Worm (Caenorhabditis elegans) whole organism, mixed stage, embryonic: Measurements from ENCODE around the gene Y38F1A.8.
A peak's percentile ranks its signal among the peaks of the same experiment; 100 is the strongest.

Experiments
- M03D4.4 ChIP-seq: sonication (generic microtip); optimal IDR thresholded peaks from 2 replicates; lab custom pipeline; 2017; ENCODE audit warnings: mild to moderate bottlenecking, missing genetic modification characterization, missing compliant biosample characterization
- blmp-1 ChIP-seq: fragments of 150-350 bp; optimal IDR thresholded peaks from 2 replicates; lab custom pipeline; 2014; ENCODE audit warnings: missing biosample characterization, missing genetic modification characterization
- ceh-39 ChIP-seq: fragments of 150-350 bp; optimal IDR thresholded peaks from 2 replicates; lab custom pipeline; 2014; ENCODE audit warnings: missing biosample characterization, missing genetic modification characterization
- ceh-43 ChIP-seq: fragments of 200-800 bp; sonication (Bioruptor generic); optimal IDR thresholded peaks from 2 replicates; lab custom pipeline; 2018; ENCODE audit warnings: mild to moderate bottlenecking, missing genetic modification characterization, moderate library complexity, missing compliant biosample characterization
- ceh-83 ChIP-seq: fragments of 200-800 bp; sonication (Bioruptor generic); optimal IDR thresholded peaks from 2 replicates; lab custom pipeline; 2018; ENCODE audit warnings: mild to moderate bottlenecking, missing genetic modification characterization, missing compliant biosample characterization
- ces-1 ChIP-seq: fragments of 150-350 bp; optimal IDR thresholded peaks from 2 replicates; lab custom pipeline; 2014; ENCODE audit warnings: missing biosample characterization, missing genetic modification reagents, missing genetic modification characterization
- cnd-1 ChIP-seq: fragments of 200-800 bp; sonication (Bioruptor generic); optimal IDR thresholded peaks from 2 replicates; lab custom pipeline; 2018; ENCODE audit warnings: mild to moderate bottlenecking, missing genetic modification characterization, missing compliant biosample characterization
- drap-1 ChIP-seq: fragments of 200-800 bp; sonication (Bioruptor generic); optimal IDR thresholded peaks from 3 replicates; lab custom pipeline; 2018; ENCODE audit warnings: mild to moderate bottlenecking, missing genetic modification characterization, missing compliant biosample characterization
- elt-1 ChIP-seq: sonication (generic microtip); optimal IDR thresholded peaks from 2 replicates; lab custom pipeline; 2017; ENCODE audit warnings: missing genetic modification characterization, mild to moderate bottlenecking, missing compliant biosample characterization, antibody characterized with exemption, moderate library complexity, borderline replicate concordance; ENCODE audit not compliant: insufficient read depth
- elt-3 ChIP-seq: fragments of 150-350 bp; optimal IDR thresholded peaks from 2 replicates; lab custom pipeline; 2014; ENCODE audit warnings: missing biosample characterization, missing genetic modification characterization
- flh-1 ChIP-seq: fragments of 200-800 bp; sonication (Bioruptor generic); optimal IDR thresholded peaks from 2 replicates; lab custom pipeline; 2018; ENCODE audit warnings: mild to moderate bottlenecking, missing genetic modification characterization, moderate library complexity, missing compliant biosample characterization
- ham-2 ChIP-seq: fragments of 200-800 bp; sonication (Bioruptor generic); optimal IDR thresholded peaks from 2 replicates; lab custom pipeline; 2018; ENCODE audit warnings: mild to moderate bottlenecking, missing genetic modification characterization, missing compliant biosample characterization
- hlh-1 ChIP-seq: fragments of 150-350 bp; optimal IDR thresholded peaks from 2 replicates; lab custom pipeline; 2014; ENCODE audit warnings: missing biosample characterization, missing genetic modification reagents, missing genetic modification characterization
- lin-13 ChIP-seq: fragments of 150-350 bp; optimal IDR thresholded peaks from 2 replicates; lab custom pipeline; 2014; ENCODE audit warnings: missing biosample characterization, missing genetic modification characterization
- lin-32 ChIP-seq: fragments of 200-800 bp; sonication (Bioruptor generic); optimal IDR thresholded peaks from 2 replicates; lab custom pipeline; 2018; ENCODE audit warnings: mild to moderate bottlenecking, missing genetic modification characterization, missing compliant biosample characterization
- lsy-2 ChIP-seq: fragments of 150-350 bp; optimal IDR thresholded peaks from 2 replicates; lab custom pipeline; 2014; ENCODE audit warnings: missing biosample characterization, missing genetic modification characterization
- mab-5 ChIP-seq: fragments of 150-350 bp; optimal IDR thresholded peaks from 2 replicates; lab custom pipeline; 2014; ENCODE audit warnings: missing biosample characterization, missing genetic modification characterization
- mep-1 ChIP-seq: fragments of 150-350 bp; optimal IDR thresholded peaks from 2 replicates; lab custom pipeline; 2017; ENCODE audit warnings: missing biosample characterization, missing genetic modification reagents, missing genetic modification characterization, inconsistent platforms
- mls-2 ChIP-seq: sonication (generic microtip); optimal IDR thresholded peaks from 2 replicates; lab custom pipeline; 2016; ENCODE audit warnings: mild to moderate bottlenecking, missing genetic modification characterization, moderate library complexity, missing compliant biosample characterization
- nhr-12 ChIP-seq: fragments of 150-350 bp; optimal IDR thresholded peaks from 2 replicates; lab custom pipeline; 2014; ENCODE audit warnings: missing biosample characterization, missing genetic modification characterization
- nhr-2 ChIP-seq: fragments of 150-350 bp; optimal IDR thresholded peaks from 2 replicates; lab custom pipeline; 2014; ENCODE audit warnings: missing biosample characterization, missing genetic modification characterization
- nhr-28 ChIP-seq: fragments of 150-350 bp; optimal IDR thresholded peaks from 2 replicates; lab custom pipeline; 2014; ENCODE audit warnings: missing biosample characterization, missing genetic modification characterization
- nhr-76 ChIP-seq: sonication (generic microtip); optimal IDR thresholded peaks from 2 replicates; lab custom pipeline; 2017; ENCODE audit warnings: missing biosample characterization, missing genetic modification characterization
- pha-4 ChIP-seq: fragments of 150-350 bp; optimal IDR thresholded peaks from 2 replicates; lab custom pipeline; 2018; ENCODE audit warnings: missing biosample characterization, missing genetic modification reagents, missing genetic modification characterization
- snpc-4 ChIP-seq: fragments of 150-350 bp; optimal IDR thresholded peaks from 2 replicates; lab custom pipeline; 2014; ENCODE audit warnings: missing biosample characterization, missing genetic modification characterization
- tbx-8 ChIP-seq: fragments of 200-800 bp; sonication (Bioruptor generic); optimal IDR thresholded peaks from 2 replicates; lab custom pipeline; 2018; ENCODE audit warnings: mild to moderate bottlenecking, missing genetic modification characterization, moderate library complexity, missing compliant biosample characterization
- unc-39 ChIP-seq: fragments of 150-350 bp; optimal IDR thresholded peaks from 2 replicates; lab custom pipeline; 2014; ENCODE audit warnings: missing biosample characterization, missing genetic modification characterization
- unc-62 ChIP-seq: fragments of 150-350 bp; optimal IDR thresholded peaks from 2 replicates; lab custom pipeline; 2014; ENCODE audit warnings: missing biosample characterization, missing genetic modification reagents, missing genetic modification characterization
- zip-8 ChIP-seq: fragments of 150-350 bp; optimal IDR thresholded peaks from 2 replicates; lab custom pipeline; 2014; ENCODE audit warnings: missing biosample characterization, missing genetic modification characterization

Gene Y38F1A.8

DNA sequence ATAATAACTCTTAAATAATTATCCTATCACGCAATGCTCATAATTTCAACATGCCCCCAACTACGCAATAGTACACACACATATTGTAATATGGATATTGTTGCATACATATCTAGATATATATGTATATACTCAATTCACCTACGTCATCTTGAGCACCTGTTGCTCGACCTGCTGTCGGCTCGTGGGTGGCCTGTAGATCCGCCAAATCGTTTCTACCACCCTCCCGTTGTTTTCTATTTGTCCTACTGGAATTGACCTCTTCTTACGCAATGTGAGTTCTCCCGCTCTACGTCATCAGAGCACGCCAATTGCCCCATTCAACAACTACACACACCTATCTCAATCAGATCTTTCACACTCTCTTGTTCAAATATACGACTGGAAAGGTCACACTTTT, 14.8 kb downstream of the Y38F1A.8 start:
- no peak for TF ChIP-seq lin-32 (GFP tag; lab: Kevin White, UChicago)
- TF ChIP-seq drap-1: no peak
- peak; percentile 13 for TF ChIP-seq elt-1 (tag; lab: Kevin White, UChicago)
- TF ChIP-seq zip-8 (tag; lab: Kevin White, UChicago): peak; percentile 80
- TF ChIP-seq nhr-2: peak; percentile 98
- no peak for TF ChIP-seq mls-2 (tag; lab: Kevin White, UChicago)
- no peak for TF ChIP-seq mab-5 (tag; lab: Kevin White, UChicago)
- peak; percentile 27 for TF ChIP-seq ceh-39 (tag; lab: Kevin White, UChicago)
- no peak for TF ChIP-seq tbx-8 (GFP tag; lab: Kevin White, UChicago)
- TF ChIP-seq hlh-1 (tag; lab: Kevin White, UChicago): peak; percentile 60
- peak; percentile 40 for TF ChIP-seq cnd-1 (tag; lab: Kevin White, UChicago)

ce11 chrII:12984709-12985108, 15.9 kb downstream of the Y38F1A.8 start:
- TF ChIP-seq unc-39 (tag; lab: Kevin White, UChicago) (no peak), ceh-83 (no peak), nhr-76 (no peak), zip-8 (tag; lab: Kevin White, UChicago) (peak; percentile 15), nhr-12 (tag; lab: Kevin White, UChicago) (no peak), lin-13 (tag; lab: Kevin White, UChicago) (no peak), ces-1 (no peak), nhr-2 (peak; percentile 58), M03D4.4 (tag; lab: Kevin White, UChicago) (no peak), elt-3 (tag; lab: Kevin White, UChicago) (no peak), ceh-43 (GFP tag; lab: Kevin White, UChicago) (no peak), flh-1 (no peak), nhr-28 (tag; lab: Kevin White, UChicago) (no peak), blmp-1 (no peak), lin-32 (GFP tag; lab: Kevin White, UChicago) (peak; percentile 90), ham-2 (no peak), cnd-1 (tag; lab: Kevin White, UChicago) (peak; percentile 47)

DNA sequence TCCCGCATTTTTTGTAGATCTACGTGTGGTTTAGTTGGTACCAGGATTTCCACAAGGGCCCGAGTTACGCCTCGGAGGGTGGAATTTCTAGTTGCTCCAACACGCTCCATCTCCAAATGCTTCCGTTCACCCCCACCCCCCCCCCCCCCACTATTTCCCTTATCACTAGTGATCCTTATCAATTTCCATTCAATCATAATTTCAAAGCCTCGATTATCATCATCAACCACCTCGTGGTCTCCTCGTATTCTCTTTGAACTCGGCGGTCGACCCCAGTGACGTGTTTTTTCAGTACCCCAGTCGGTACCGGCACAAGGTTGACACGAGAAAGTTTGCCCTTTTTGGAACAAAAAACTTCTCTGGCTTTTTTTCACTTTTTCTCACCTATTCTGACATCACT, 17.8 kb downstream of the Y38F1A.8 start:
- TF ChIP-seq snpc-4 (tag; lab: Kevin White, UChicago) (no peak), ces-1 (no peak), cnd-1 (tag; lab: Kevin White, UChicago) (no peak), pha-4 (tag; lab: Kevin White, UChicago) (no peak), blmp-1 (no peak), mls-2 (tag; lab: Kevin White, UChicago) (no peak), ceh-43 (GFP tag; lab: Kevin White, UChicago) (no peak), zip-8 (tag; lab: Kevin White, UChicago) (no peak)

DNA sequence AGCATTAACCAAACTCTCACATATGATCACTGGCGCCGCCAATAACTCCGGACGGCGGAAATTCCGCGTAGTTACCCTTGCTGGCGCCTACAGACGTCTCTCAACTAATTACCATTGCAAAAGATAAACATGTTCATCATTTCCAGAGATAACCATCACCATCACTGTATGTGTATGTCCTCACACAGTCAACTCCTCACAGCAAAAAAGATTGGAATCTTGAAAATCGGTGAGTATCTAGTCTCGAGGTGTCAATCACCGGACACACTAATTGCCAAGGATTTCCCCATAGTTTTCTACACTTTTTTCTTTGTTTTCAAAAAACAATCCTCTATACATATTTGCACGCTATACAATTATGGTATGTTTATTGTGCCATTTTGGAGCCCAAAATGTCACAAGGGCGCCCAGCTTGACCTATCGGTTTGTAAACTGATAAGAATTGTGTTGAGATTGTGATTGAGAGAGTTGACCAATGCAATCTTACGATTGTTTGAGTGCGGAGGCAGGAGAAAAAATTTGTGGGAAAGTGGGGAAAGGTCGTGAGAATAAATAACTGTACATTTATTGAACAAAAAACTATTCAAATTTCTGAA, 18.6 kb downstream of the Y38F1A.8 start:
- peak; percentile 55 for TF ChIP-seq unc-62 (GFP tag; lab: Kevin White, UChicago)
- no peak for TF ChIP-seq tbx-8 (GFP tag; lab: Kevin White, UChicago)
- no peak for TF ChIP-seq ces-1
- no peak for TF ChIP-seq mls-2 (tag; lab: Kevin White, UChicago)
- TF ChIP-seq zip-8 (tag; lab: Kevin White, UChicago): no peak
- TF ChIP-seq mep-1 (tag; lab: Kevin White, UChicago): no peak
- TF ChIP-seq lin-13 (tag; lab: Kevin White, UChicago): no peak
- peak; percentile 86 for TF ChIP-seq elt-1 (tag; lab: Kevin White, UChicago)
- TF ChIP-seq nhr-28 (tag; lab: Kevin White, UChicago): no peak

DNA sequence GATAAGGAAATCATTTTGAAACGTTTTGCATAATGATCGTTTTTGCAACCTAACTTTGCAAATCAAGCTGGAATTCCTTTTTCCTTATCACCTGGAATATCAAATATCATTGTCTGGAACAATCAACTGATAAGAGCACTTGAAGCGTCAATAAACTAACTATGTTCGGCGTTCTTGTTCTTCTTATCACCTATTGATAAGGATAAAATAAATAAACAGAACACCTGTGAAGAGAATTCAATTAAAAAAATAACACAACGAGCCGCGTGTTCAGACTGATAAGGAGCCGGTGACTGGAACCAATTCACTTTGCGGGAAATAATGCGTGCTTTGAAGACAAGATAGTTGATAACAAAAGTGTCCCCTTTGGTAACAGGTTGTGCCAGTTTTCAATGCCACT, 20.4 kb downstream of the Y38F1A.8 start, which contains the start of gene cyd-1:
Gene cyd-1 (plus strand): TSS at position 380 of the 400 bp plus-strand sequence.
- peak; percentile 18 for TF ChIP-seq elt-1 (tag; lab: Kevin White, UChicago)
- TF ChIP-seq lsy-2 (tag; lab: Kevin White, UChicago): no peak
- TF ChIP-seq, all 35 proteins: peak for 1

ce11 chrII:12978658-12979057, 22.0 kb downstream of the Y38F1A.8 start:
- TF ChIP-seq ceh-83: peak; percentile 23
- no peak for TF ChIP-seq nhr-12 (tag; lab: Kevin White, UChicago)
- TF ChIP-seq zip-8 (tag; lab: Kevin White, UChicago): peak; percentile 96
- TF ChIP-seq nhr-2: peak; percentile 99
- TF ChIP-seq unc-62 (GFP tag; lab: Kevin White, UChicago): peak; percentile 46
- TF ChIP-seq, all 35 proteins: peak for 4
